Worm (Caenorhabditis elegans) whole organism, L2 larva: Measurements from ENCODE around the gene F55G7.1.

Source experiments
- alr-1 ChIP-seq: fragments of 150-350 bp; optimal IDR thresholded peaks from 2 replicates; lab custom pipeline; 2014; ENCODE audit warnings: missing biosample characterization, missing genetic modification characterization
- egl-27 ChIP-seq: sonication (generic microtip); optimal IDR thresholded peaks from 3 replicates; lab custom pipeline; 2017; ENCODE audit warnings: missing biosample characterization, missing genetic modification reagents, missing genetic modification characterization
- elt-3 ChIP-seq: sonication (generic microtip); optimal IDR thresholded peaks from 2 replicates; lab custom pipeline; 2017; ENCODE audit warnings: missing biosample characterization, missing genetic modification characterization
- gmeb-1 ChIP-seq: fragments of 150-350 bp; optimal IDR thresholded peaks from 2 replicates; lab custom pipeline; 2014; ENCODE audit warnings: missing biosample characterization, missing genetic modification characterization
- nhr-12 ChIP-seq: fragments of 150-350 bp; optimal IDR thresholded peaks from 2 replicates; lab custom pipeline; 2014; ENCODE audit warnings: missing biosample characterization, missing genetic modification characterization

- TF ChIP-seq elt-3 (tag; lab: Kevin White, UChicago) (no peak), alr-1 (no peak), egl-27 (tag; lab: Kevin White, UChicago) (no peak), nhr-12 (tag; lab: Kevin White, UChicago) (no peak), gmeb-1 (no peak)
These were observed 47.1 kb downstream of the F55G7.1 start for ce11 chrX:11971323-11971722.
